Fruit fly (Drosophila melanogaster): ENCODE data around the gene Atxn7.

Gene Atxn7

DNA sequence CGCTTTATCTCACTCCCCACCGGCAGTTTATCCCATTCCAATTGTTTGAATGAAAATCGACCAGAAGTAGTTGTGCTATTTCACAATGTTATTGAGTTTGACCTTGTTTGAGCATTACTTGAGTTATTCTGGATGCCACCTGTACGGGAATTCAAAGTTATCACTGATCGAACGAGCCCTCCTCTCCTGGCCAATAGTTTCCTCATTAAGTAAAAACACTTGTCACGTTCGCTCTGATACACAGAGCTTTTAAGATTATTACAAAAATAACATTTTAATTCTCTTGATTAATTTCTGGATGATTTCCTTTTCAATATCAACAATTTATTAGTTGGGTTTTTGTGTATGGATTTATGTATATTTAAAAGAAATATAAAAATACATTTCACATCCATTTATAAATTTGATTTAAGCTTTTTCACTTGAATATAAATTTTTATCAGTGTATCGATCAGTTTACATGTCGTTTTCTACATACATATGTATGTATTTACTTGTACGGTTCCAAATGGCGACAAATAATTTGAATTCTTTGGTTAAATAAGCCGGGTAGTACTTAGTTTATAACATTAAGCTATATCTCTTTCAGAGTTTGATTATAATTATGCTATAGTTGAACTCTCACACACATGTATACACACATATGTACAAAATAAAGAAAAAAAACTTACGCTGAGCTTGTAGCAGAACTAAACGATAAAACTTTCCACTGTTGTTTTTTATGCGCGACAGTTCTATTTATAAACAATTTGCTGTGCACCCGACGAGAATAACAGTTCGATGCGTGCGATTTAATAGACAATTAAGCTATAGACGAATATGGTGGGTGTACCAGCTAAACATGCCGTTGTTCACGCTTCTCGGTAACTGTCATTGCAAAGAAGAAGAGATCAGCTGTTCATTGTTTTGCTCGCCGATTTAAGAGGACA is 1.6 kb upstream of the Atxn7 start, which contains the start of the genes CG3609 and CG15390 (continued):
- TF ChIP-seq CG5953 (GFP tag; IDR thresholded peaks at IDR 0.05) (peak; percentile 51; the same call in 1 of the 2 replicates), Neu2 (GFP tag; optimal IDR thresholded peaks at IDR 0.05; ENCODE audit: borderline replicate concordance) (no peak), CG4282 (GFP tag; optimal IDR thresholded peaks at IDR 0.05) (peak; percentile 77), pb (GFP tag; optimal IDR thresholded peaks at IDR 0.05) (peak; percentile 78), CG13123 (GFP tag; optimal IDR thresholded peaks at IDR 0.05) (peak; percentile 59)

DNA sequence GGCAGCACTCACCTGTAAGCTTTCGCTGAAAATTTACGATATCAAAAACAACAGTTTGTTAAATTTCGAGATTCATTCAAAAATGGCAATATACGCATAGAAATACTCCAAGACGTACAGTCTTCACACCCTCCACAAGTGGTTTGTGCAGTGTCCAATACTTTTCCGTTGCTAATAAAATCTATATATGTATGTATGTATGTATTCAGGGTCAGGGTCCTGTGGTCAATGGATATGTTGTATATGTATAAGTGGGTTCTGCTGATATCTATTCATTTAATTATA is 719 bp downstream of the Atxn7 start:
- TF ChIP-seq CG11695 (GFP tag; IDR thresholded peaks at IDR 0.05) (peak; percentile 15; the same call in 1 of the 3 replicates), CG16779 (GFP tag; IDR thresholded peaks at IDR 0.05) (0 out of 2 replicates have a peak, but pooled peaks have one; percentile 11), peb (GFP tag; IDR thresholded peaks at IDR 0.05) (no peak), CG6813 (GFP tag; optimal IDR thresholded peaks at IDR 0.05) (peak; percentile 23), bowl (GFP tag; IDR thresholded peaks at IDR 0.05) (no peak), Lpt (GFP tag; optimal IDR thresholded peaks at IDR 0.05) (no peak), zfh1 (GFP tag; IDR thresholded peaks at IDR 0.05) (0 out of 3 replicates have a peak, but pooled peaks have one; percentile 33), CG1603 (tag; optimal IDR thresholded peaks at IDR 0.05) (peak; percentile 2), CG3995 (GFP tag; optimal IDR thresholded peaks at IDR 0.05) (no peak)

DNA sequence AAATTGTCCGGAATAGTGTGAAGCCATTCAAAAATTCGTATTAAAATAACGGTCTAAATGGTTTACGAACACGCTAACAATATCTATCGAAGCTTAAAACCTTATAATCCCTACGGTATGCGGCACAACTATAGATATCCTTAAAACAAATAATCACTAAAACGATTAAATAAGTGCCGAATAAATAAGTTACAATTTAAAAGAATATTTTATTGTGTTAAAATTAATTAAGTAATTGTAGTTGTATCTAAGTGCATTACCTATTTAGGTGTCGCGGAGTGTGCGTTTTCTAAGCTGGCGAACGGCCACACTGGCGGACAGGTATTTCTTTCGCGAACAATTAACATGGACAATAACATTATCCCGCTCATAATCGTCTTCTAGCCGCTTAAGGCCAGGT is 5.2 kb downstream of the Atxn7 start, which contains the start of gene Eogt:
TSS of gene Eogt (plus strand) at position 293 of the 400 bp plus-strand sequence.
- peak; percentile 96 for TF ChIP-seq B-H1 (GFP tag; IDR thresholded peaks at IDR 0.05)
- peak; percentile 94 for TF ChIP-seq CG14050 (GFP tag; IDR thresholded peaks at IDR 0.05)
- peak; percentile 86 for TF ChIP-seq CG11560 (tag; IDR thresholded peaks at IDR 0.05)
- no peak for TF ChIP-seq CG14965 (GFP tag; optimal IDR thresholded peaks at IDR 0.05; ENCODE audit: borderline replicate concordance)
- TF ChIP-seq Hey (tag; optimal IDR thresholded peaks at IDR 0.05): peak; percentile 40
- peak; percentile 75 for TF ChIP-seq CG4360 (GFP tag; IDR thresholded peaks at IDR 0.05)
- TF ChIP-seq eyg (GFP tag; optimal IDR thresholded peaks at IDR 0.05): no peak
- TF ChIP-seq repo (GFP tag; optimal IDR thresholded peaks at IDR 0.05): peak; percentile 20
- peak; percentile 95 for TF ChIP-seq HmgZ (tag; optimal IDR thresholded peaks at IDR 0.05)
- TF ChIP-seq Ets65A (GFP tag): peak; percentile 96
- TF ChIP-seq CG14667 (GFP tag; IDR thresholded peaks at IDR 0.05): peak; percentile 95
- peak; percentile 76 for TF ChIP-seq CG30020 (tag; optimal IDR thresholded peaks at IDR 0.05)
- peak; percentile 99 for TF ChIP-seq row (GFP tag; IDR thresholded peaks at IDR 0.05)
- TF ChIP-seq Ptx1 (GFP tag; IDR thresholded peaks at IDR 0.05): peak; percentile 98
- peak; percentile 95 for TF ChIP-seq dati (GFP tag; IDR thresholded peaks at IDR 0.05)
- peak; percentile 77 for TF ChIP-seq CG2116 (GFP tag; optimal IDR thresholded peaks at IDR 0.05)
- TF ChIP-seq pb (GFP tag; optimal IDR thresholded peaks at IDR 0.05): no peak
- TF ChIP-seq BEAF-32 (GFP tag; optimal IDR thresholded peaks at IDR 0.05): peak; percentile 44
- peak; percentile 94 for TF ChIP-seq CG1024 (GFP tag; IDR thresholded peaks at IDR 0.05)
- peak; percentile 88 for TF ChIP-seq CG12219 (GFP tag; optimal IDR thresholded peaks at IDR 0.05)
- no peak for TF ChIP-seq pros (GFP tag; optimal IDR thresholded peaks at IDR 0.05)
- TF ChIP-seq trem (tag; optimal IDR thresholded peaks at IDR 0.05): peak; percentile 90
- TF ChIP-seq CG9215 (GFP tag; IDR thresholded peaks at IDR 0.05): peak; percentile 91
- TF ChIP-seq CG12104 (GFP tag; optimal IDR thresholded peaks at IDR 0.05): peak; percentile 84
- TF ChIP-seq CG9932 (GFP tag; IDR thresholded peaks at IDR 0.05): peak; percentile 95
- peak; percentile 94 for TF ChIP-seq CG10209 (GFP tag; optimal IDR thresholded peaks at IDR 0.05)
- TF ChIP-seq zfh2 (GFP tag; optimal IDR thresholded peaks at IDR 0.05): peak; percentile 78
- TF ChIP-seq CG11504 (tag; optimal IDR thresholded peaks at IDR 0.05): peak; percentile 92
- TF ChIP-seq CG32532 (GFP tag; IDR thresholded peaks at IDR 0.05): peak; percentile 97
- TF ChIP-seq Scr (GFP tag; IDR thresholded peaks at IDR 0.05; ENCODE audit: partially characterized antibody): peak; percentile 34; the same call in 1 of the 2 replicates
- TF ChIP-seq chif (GFP tag; optimal IDR thresholded peaks at IDR 0.05): peak; percentile 69 to 90
- peak; percentile 82 for TF ChIP-seq CG10654 (GFP tag; optimal IDR thresholded peaks at IDR 0.05)
- TF ChIP-seq salm (tag; optimal IDR thresholded peaks at IDR 0.05): peak; percentile 90
- peak; percentile 92 for TF ChIP-seq CG11247 (GFP tag; IDR thresholded peaks at IDR 0.05)

Measured in whole organism, embryonic.